Worm (Caenorhabditis elegans): ENCODE measurements around the gene C30H6.9.

- no peak for TF ChIP-seq ztf-11 (tag; optimal IDR thresholded peaks at IDR 0.05)
- no peak for TF ChIP-seq elt-1 (tag; optimal IDR thresholded peaks at IDR 0.05)
Observed at ce11 chrIV:17338920-17339510, 41.0 kb downstream of the C30H6.9 start, which contains the start of gene C49C3.10.

Data from whole organism, L3 larva.